Worm (Caenorhabditis elegans): ENCODE measurements around the gene irld-3.

DNA sequence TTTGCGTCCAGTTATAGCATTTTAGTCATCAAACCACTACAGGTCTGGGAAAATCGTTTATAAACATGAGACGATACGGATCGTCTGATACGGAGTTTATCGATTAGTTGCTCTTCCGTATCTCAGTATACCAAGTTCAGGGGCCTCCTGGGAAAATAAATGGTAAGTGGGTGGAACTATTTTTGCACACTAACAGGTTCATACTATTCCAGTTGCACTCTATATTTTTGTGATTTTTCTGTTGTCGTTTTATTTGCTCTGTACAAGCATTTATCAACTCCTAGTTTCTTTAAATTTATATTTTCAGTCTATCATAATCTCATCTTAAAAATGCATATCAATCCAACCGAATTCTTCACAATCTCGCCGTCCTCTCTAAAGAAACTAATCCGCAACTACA is 23.4 kb downstream of the irld-3 start, which contains the start of gene Y73C8C.3:
- TF ChIP-seq dmd-8 (GFP tag; IDR thresholded peaks at IDR 0.05), result no peak
- no peak for TF ChIP-seq saeg-2 (GFP tag; IDR thresholded peaks at IDR 0.05)
- no peak for TF ChIP-seq T20F7.1 (GFP tag; optimal IDR thresholded peaks at IDR 0.05)
- TF ChIP-seq D1046.2 (GFP tag; IDR thresholded peaks at IDR 0.05), result no peak
- TF ChIP-seq dve-1 (tag; optimal IDR thresholded peaks at IDR 0.05; ENCODE audit: insufficient read depth), result no peak
- no peak for TF ChIP-seq unc-39 (tag; optimal IDR thresholded peaks at IDR 0.05)
- no peak for TF ChIP-seq ama-1 (optimal IDR thresholded peaks at IDR 0.05)
- TF ChIP-seq Y5F2A.4 (GFP tag; optimal IDR thresholded peaks at IDR 0.05), result no peak
- no peak for TF ChIP-seq lin-15B (tag; optimal IDR thresholded peaks at IDR 0.05)
- TF ChIP-seq lin-39 (tag; optimal IDR thresholded peaks at IDR 0.05), result no peak
